Worm (Caenorhabditis elegans): ENCODE data around the gene cyb-3.

DNA sequence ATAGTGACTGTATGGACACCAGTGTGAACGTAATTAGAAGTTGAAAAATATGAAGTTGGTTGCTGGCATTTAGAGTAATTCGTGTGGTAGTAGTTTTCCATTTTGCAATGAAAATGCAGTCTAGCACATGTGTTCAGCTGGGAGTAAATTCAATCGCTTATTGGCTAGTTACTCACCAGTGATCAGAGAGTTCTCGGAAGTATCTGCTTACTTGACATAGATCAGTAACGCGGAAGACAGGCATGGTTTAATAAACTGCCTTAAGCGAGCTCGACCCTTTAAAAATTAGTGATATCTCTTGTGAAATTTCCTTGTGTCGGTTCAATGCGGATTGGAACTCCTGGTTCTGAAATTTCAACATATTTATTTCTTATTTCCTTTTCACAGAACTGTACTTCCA lies 19.3 kb upstream of the cyb-3 start, which contains the start of gene srh-52:
- no peak for TF ChIP-seq ceh-14 (tag; optimal IDR thresholded peaks at IDR 0.05)
- no peak for TF ChIP-seq pat-9 (tag; optimal IDR thresholded peaks at IDR 0.05)
- TF ChIP-seq unc-55 (GFP tag; optimal IDR thresholded peaks at IDR 0.05): no peak
- TF ChIP-seq ets-4 (tag; optimal IDR thresholded peaks at IDR 0.05): no peak
- TF ChIP-seq odd-2 (tag; optimal IDR thresholded peaks at IDR 0.05): no peak
- TF ChIP-seq unc-42 (tag; optimal IDR thresholded peaks at IDR 0.05): no peak
- TF ChIP-seq syd-9 (tag; optimal IDR thresholded peaks at IDR 0.05): no peak
- no peak for TF ChIP-seq ceh-48 (tag; optimal IDR thresholded peaks at IDR 0.05)
